Worm (Caenorhabditis elegans) whole organism, L3 larva: ENCODE results near the gene lect-2.

Experiments used
- aly-2 ChIP-seq: fragments of 150-350 bp; optimal IDR thresholded peaks from 2 replicates; lab custom pipeline; 2014; ENCODE audit warnings: missing biosample characterization, missing genetic modification characterization
- ceh-9 ChIP-seq: sonication (generic microtip); optimal IDR thresholded peaks from 2 replicates; lab custom pipeline; 2018; ENCODE audit warnings: missing biosample characterization, missing genetic modification characterization
- elt-1 ChIP-seq: fragments of 150-350 bp; optimal IDR thresholded peaks from 2 replicates; lab custom pipeline; 2014; ENCODE audit warnings: missing biosample characterization, missing genetic modification characterization
- nhr-28 ChIP-seq: fragments of 150-350 bp; optimal IDR thresholded peaks from 2 replicates; lab custom pipeline; 2014; ENCODE audit warnings: missing biosample characterization, missing genetic modification characterization
- tbx-2 ChIP-seq: sonication (generic microtip); optimal IDR thresholded peaks from 2 replicates; lab custom pipeline; 2016; ENCODE audit warnings: mild to moderate bottlenecking, missing genetic modification characterization, missing compliant biosample characterization
- ztf-4 ChIP-seq: fragments of 150-350 bp; optimal IDR thresholded peaks from 2 replicates; lab custom pipeline; 2014; ENCODE audit warnings: missing biosample characterization, missing genetic modification characterization

ce11 chrII:5810230-5810629 lies 19.7 kb downstream of the lect-2 start, which contains the start of the genes msp-64 and ZK1248.5:
- TF ChIP-seq tbx-2 (tag; lab: Kevin White, UChicago) (no peak), aly-2 (no peak), ztf-4 (no peak), nhr-28 (tag; lab: Kevin White, UChicago) (no peak), elt-1 (tag; lab: Kevin White, UChicago) (no peak), ceh-9 (tag; lab: Kevin White, UChicago) (no peak)
